Worm (Caenorhabditis elegans) whole organism, L2 larva: Measurements from ENCODE around the gene cpr-4.

ENCODE experiments used
- aly-2 ChIP-seq: fragments of 150-350 bp; optimal IDR thresholded peaks from 2 replicates; lab custom pipeline; 2014; ENCODE audit warnings: missing biosample characterization, missing genetic modification characterization
- ceh-82 ChIP-seq: fragments of 150-350 bp; optimal IDR thresholded peaks from 2 replicates; lab custom pipeline; 2014; ENCODE audit warnings: missing biosample characterization, missing genetic modification characterization
- fos-1 ChIP-seq: fragments of 150-350 bp; optimal IDR thresholded peaks from 2 replicates; lab custom pipeline; 2014; ENCODE audit warnings: missing biosample characterization, missing genetic modification characterization
- gmeb-1 ChIP-seq: fragments of 150-350 bp; optimal IDR thresholded peaks from 2 replicates; lab custom pipeline; 2014; ENCODE audit warnings: missing biosample characterization, missing genetic modification characterization
- nhr-12 ChIP-seq: fragments of 150-350 bp; optimal IDR thresholded peaks from 2 replicates; lab custom pipeline; 2014; ENCODE audit warnings: missing biosample characterization, missing genetic modification characterization
- nhr-21 ChIP-seq: fragments of 150-350 bp; optimal IDR thresholded peaks from 2 replicates; lab custom pipeline; 2014; ENCODE audit warnings: missing biosample characterization, missing genetic modification characterization
- nhr-77 ChIP-seq: fragments of 150-350 bp; optimal IDR thresholded peaks from 2 replicates; lab custom pipeline; 2014; ENCODE audit warnings: missing biosample characterization, missing genetic modification characterization
- snpc-4 ChIP-seq: fragments of 150-350 bp; optimal IDR thresholded peaks from 2 replicates; lab custom pipeline; 2014; ENCODE audit warnings: missing biosample characterization, missing genetic modification characterization

ce11 chrV:6632925-6633324 is 18.5 kb downstream of the cpr-4 start, which contains the start of gene scd-2:
- TF ChIP-seq fos-1 (tag; lab: Kevin White, UChicago) = no peak
- no peak for TF ChIP-seq aly-2 (tag; lab: Kevin White, UChicago)
- no peak for TF ChIP-seq nhr-21 (tag; lab: Kevin White, UChicago)
- no peak for TF ChIP-seq snpc-4 (tag; lab: Kevin White, UChicago)
- TF ChIP-seq ceh-82 (tag; lab: Kevin White, UChicago) = no peak
- no peak for TF ChIP-seq nhr-12
- no peak for TF ChIP-seq nhr-77 (tag; lab: Kevin White, UChicago)
- TF ChIP-seq gmeb-1 (tag; lab: Kevin White, UChicago) = no peak
